Worm (Caenorhabditis elegans): ENCODE results near the gene npax-3.

The npax-3 gene

DNA sequence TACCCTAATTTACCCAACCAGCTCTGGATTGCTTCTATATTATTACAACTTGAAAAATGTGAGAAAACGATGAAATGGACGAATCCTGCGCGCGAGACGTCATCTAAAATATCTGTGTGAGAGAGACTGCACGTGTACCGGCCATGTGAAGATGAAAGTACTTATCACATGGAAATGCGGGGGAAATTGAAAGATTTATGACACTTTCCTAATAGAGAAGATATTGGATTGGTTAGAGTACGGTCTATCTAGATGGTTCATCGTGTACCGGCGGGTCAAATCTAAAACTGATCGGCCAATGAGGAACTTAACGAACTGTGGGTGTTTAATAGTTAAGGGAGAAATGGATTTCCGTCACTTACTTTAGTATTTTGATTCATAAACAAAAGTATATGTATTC, 45.9 kb downstream of the npax-3 start:
- no peak for TF ChIP-seq hmbx-1 (tag; optimal IDR thresholded peaks at IDR 0.05)
- no peak for TF ChIP-seq flt-1 (GFP tag; IDR thresholded peaks at IDR 0.05)
- no peak for TF ChIP-seq F13C5.2 (tag; optimal IDR thresholded peaks at IDR 0.05)
- no peak for TF ChIP-seq tra-4 (tag; optimal IDR thresholded peaks at IDR 0.05)
- no peak for TF ChIP-seq ceh-36 (tag; optimal IDR thresholded peaks at IDR 0.05)
- TF ChIP-seq B0310.2 (tag; optimal IDR thresholded peaks at IDR 0.05) = no peak
- TF ChIP-seq ets-7 (tag; optimal IDR thresholded peaks at IDR 0.05) = no peak
- TF ChIP-seq pes-1 (GFP tag; IDR thresholded peaks at IDR 0.05) = no peak
- no peak for TF ChIP-seq sea-1 (GFP tag; conservative IDR thresholded peaks at IDR 0.05)
- no peak for TF ChIP-seq tbx-11 (GFP tag; IDR thresholded peaks at IDR 0.05)
- no peak for TF ChIP-seq ceh-13 (GFP tag; optimal IDR thresholded peaks at IDR 0.05)
- no peak for TF ChIP-seq ama-1 (optimal IDR thresholded peaks at IDR 0.05)
- TF ChIP-seq scrt-1 (GFP tag; IDR thresholded peaks at IDR 0.05) = no peak
- TF ChIP-seq tbx-37 (GFP tag; conservative IDR thresholded peaks at IDR 0.05) = no peak
- no peak for TF ChIP-seq hmg-4 (GFP tag; optimal IDR thresholded peaks at IDR 0.05)
- TF ChIP-seq aly-1 (tag; optimal IDR thresholded peaks at IDR 0.05) = no peak
- no peak for TF ChIP-seq hnd-1 (tag; optimal IDR thresholded peaks at IDR 0.05)

DNA sequence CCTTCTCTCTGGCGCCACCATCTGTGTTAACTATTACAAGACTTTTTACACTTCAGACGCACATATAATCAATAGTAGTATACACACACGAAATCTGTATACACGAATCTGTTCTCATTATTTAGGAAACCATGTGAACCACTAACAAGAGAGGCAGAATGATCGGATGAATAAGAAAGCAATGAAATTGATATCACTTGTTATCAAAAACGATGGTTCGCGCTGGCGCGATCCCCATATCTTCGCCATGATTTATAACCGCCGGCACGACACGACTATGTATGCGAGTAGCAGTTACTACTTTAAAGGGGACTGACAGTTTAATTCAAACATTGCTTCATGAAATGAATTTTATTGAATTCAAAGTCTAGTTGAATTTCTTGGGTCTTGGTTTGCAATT, 46.6 kb downstream of the npax-3 start:
- TF ChIP-seq ets-7 (tag; optimal IDR thresholded peaks at IDR 0.05) (no peak), tbx-11 (GFP tag; IDR thresholded peaks at IDR 0.05) (no peak), sea-1 (GFP tag; conservative IDR thresholded peaks at IDR 0.05) (no peak), B0310.2 (tag; optimal IDR thresholded peaks at IDR 0.05) (no peak), aly-1 (tag; optimal IDR thresholded peaks at IDR 0.05) (no peak), F13C5.2 (tag; optimal IDR thresholded peaks at IDR 0.05) (no peak), ama-1 (optimal IDR thresholded peaks at IDR 0.05) (no peak), tra-4 (tag; optimal IDR thresholded peaks at IDR 0.05) (no peak), ceh-36 (tag; optimal IDR thresholded peaks at IDR 0.05) (no peak), hnd-1 (tag; optimal IDR thresholded peaks at IDR 0.05) (no peak), tbx-37 (GFP tag; conservative IDR thresholded peaks at IDR 0.05) (no peak), hmbx-1 (tag; optimal IDR thresholded peaks at IDR 0.05) (no peak), pes-1 (GFP tag; IDR thresholded peaks at IDR 0.05) (no peak), ceh-13 (GFP tag; optimal IDR thresholded peaks at IDR 0.05) (no peak)

DNA sequence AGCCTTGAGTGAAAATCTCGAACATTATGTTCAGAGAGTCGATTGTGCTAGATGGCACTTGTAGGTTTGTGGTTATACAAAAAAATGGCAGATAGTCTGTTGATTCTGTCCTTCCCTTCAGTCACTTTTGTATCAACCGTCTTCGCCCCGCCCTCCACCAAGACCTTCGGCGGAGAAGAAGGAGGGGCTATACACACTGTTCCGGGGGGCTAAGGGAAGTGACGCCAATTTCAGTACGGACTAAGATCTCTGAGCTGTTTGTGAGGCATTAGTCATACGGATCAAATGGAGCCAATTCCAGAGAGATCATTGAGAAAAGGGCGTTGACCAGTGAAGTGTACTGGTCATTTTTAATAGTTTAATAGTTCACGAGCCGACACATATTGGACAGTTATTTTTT, 47.4 kb downstream of the npax-3 start, which contains the start of gene swt-3:
Gene swt-3 (minus strand): TSS at position 101 of the 400 bp plus-strand sequence.
- TF ChIP-seq ama-1 (optimal IDR thresholded peaks at IDR 0.05) (no peak), B0310.2 (tag; optimal IDR thresholded peaks at IDR 0.05) (no peak), flt-1 (GFP tag; IDR thresholded peaks at IDR 0.05) (no peak), tbx-37 (GFP tag; conservative IDR thresholded peaks at IDR 0.05) (no peak)

DNA sequence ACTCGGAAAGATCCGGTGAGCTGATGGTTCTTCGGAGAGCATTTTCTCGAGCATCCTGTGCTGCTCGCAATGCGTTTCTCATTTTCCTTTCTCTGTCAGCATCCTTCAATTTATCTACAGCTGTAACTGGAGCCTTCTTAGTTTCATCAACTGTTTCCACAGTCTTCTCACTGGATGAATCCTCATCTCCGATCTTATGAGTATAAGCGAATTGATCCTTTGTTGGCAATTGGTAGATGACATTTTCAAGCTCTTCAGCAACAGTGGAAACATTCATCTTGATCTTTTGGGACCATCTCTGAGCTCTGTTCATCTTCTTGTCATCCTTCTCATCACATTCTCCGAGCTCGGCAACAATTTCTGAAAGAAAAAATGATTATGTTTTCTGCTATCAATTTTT, 48.6 kb downstream of the npax-3 start:
- TF ChIP-seq aly-1 (tag; optimal IDR thresholded peaks at IDR 0.05) (no peak), hmbx-1 (tag; optimal IDR thresholded peaks at IDR 0.05) (no peak), hmg-4 (GFP tag; optimal IDR thresholded peaks at IDR 0.05) (no peak), flt-1 (GFP tag; IDR thresholded peaks at IDR 0.05) (no peak), ceh-36 (tag; optimal IDR thresholded peaks at IDR 0.05) (no peak), ets-7 (tag; optimal IDR thresholded peaks at IDR 0.05) (no peak), sea-1 (GFP tag; conservative IDR thresholded peaks at IDR 0.05) (no peak), B0310.2 (tag; optimal IDR thresholded peaks at IDR 0.05) (no peak), hnd-1 (tag; optimal IDR thresholded peaks at IDR 0.05) (no peak), tra-4 (tag; optimal IDR thresholded peaks at IDR 0.05) (no peak), tbx-37 (GFP tag; conservative IDR thresholded peaks at IDR 0.05) (no peak), ceh-13 (GFP tag; optimal IDR thresholded peaks at IDR 0.05) (no peak), ama-1 (optimal IDR thresholded peaks at IDR 0.05) (no peak), scrt-1 (GFP tag; IDR thresholded peaks at IDR 0.05) (no peak), pes-1 (GFP tag; IDR thresholded peaks at IDR 0.05) (no peak)

DNA sequence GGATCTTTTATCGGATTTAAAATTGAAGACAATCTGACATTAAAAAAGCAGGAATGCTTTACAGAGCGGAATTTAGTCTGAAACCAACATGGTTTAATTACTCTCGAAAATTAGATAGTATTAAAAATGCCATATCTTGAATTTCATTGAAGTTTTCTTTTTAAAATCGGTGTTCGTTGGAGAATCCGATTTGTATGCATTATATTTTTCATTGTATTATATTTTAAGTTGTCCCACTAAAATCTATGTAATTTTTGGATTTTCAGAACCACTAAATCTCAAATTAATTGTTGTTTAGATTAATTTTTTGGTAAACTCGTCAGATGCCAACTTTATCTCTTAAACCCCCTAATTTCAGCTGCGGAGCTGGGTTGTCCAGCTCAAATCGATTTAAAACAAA, 49.4 kb downstream of the npax-3 start:
- TF ChIP-seq B0310.2 (tag; optimal IDR thresholded peaks at IDR 0.05) (no peak), tra-4 (tag; optimal IDR thresholded peaks at IDR 0.05) (no peak), scrt-1 (GFP tag; IDR thresholded peaks at IDR 0.05) (no peak), ets-7 (tag; optimal IDR thresholded peaks at IDR 0.05) (no peak)

DNA sequence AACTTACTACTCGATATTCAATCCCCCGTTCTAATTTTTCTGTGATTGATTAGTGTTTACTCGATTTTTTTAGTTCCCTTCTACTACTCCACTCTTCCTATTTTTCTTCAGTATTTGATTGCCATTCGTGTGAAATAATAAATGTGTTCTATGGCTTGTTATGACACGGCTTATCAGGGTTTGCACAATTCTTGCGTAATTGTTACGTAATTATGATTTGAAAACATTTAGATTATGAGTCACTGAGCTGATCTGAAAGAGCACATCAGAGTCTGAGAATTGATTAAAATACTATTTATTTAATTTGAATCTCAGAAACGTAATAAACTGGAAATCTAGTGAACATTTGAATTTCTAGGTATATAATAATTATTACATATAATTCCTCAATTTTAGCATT, 50.3 kb downstream of the npax-3 start:
- TF ChIP-seq B0310.2 (tag; optimal IDR thresholded peaks at IDR 0.05) (no peak), aly-1 (tag; optimal IDR thresholded peaks at IDR 0.05) (no peak), hmg-4 (GFP tag; optimal IDR thresholded peaks at IDR 0.05) (no peak), ets-7 (tag; optimal IDR thresholded peaks at IDR 0.05) (no peak), hnd-1 (tag; optimal IDR thresholded peaks at IDR 0.05) (no peak), tbx-37 (GFP tag; conservative IDR thresholded peaks at IDR 0.05) (no peak), F13C5.2 (tag; optimal IDR thresholded peaks at IDR 0.05) (no peak), hmbx-1 (tag; optimal IDR thresholded peaks at IDR 0.05) (no peak), ama-1 (optimal IDR thresholded peaks at IDR 0.05) (no peak), ceh-13 (GFP tag; optimal IDR thresholded peaks at IDR 0.05) (no peak), pes-1 (GFP tag; IDR thresholded peaks at IDR 0.05) (no peak), sea-1 (GFP tag; conservative IDR thresholded peaks at IDR 0.05) (no peak), scrt-1 (GFP tag; IDR thresholded peaks at IDR 0.05) (no peak)

DNA sequence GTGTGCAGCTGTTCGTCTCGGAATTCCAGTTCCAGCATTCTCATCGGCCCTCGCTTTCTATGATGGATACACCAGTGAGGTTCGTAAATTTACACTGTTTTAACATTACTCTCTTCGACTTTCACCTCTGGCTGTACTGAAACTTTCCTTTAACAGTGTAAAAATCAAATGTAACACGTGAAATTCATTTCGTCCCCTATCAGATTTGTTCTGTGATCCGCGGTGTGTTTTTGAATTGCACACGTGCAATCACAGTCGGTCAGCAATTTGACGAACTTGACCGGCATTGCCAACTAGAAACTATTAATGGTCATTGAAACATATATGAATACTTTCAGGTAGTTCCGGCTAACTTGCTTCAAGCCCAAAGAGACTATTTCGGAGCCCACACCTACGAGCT, 50.9 kb downstream of the npax-3 start:
- TF ChIP-seq tbx-11 (GFP tag; IDR thresholded peaks at IDR 0.05) (no peak), F13C5.2 (tag; optimal IDR thresholded peaks at IDR 0.05) (no peak), scrt-1 (GFP tag; IDR thresholded peaks at IDR 0.05) (no peak), ceh-13 (GFP tag; optimal IDR thresholded peaks at IDR 0.05) (no peak), flt-1 (GFP tag; IDR thresholded peaks at IDR 0.05) (no peak), hmg-4 (GFP tag; optimal IDR thresholded peaks at IDR 0.05) (no peak), ama-1 (optimal IDR thresholded peaks at IDR 0.05) (no peak), sea-1 (GFP tag; conservative IDR thresholded peaks at IDR 0.05) (no peak), B0310.2 (tag; optimal IDR thresholded peaks at IDR 0.05) (no peak), aly-1 (tag; optimal IDR thresholded peaks at IDR 0.05) (no peak), ets-7 (tag; optimal IDR thresholded peaks at IDR 0.05) (no peak), pes-1 (GFP tag; IDR thresholded peaks at IDR 0.05) (no peak), tbx-37 (GFP tag; conservative IDR thresholded peaks at IDR 0.05) (no peak), tra-4 (tag; optimal IDR thresholded peaks at IDR 0.05) (no peak), ceh-36 (tag; optimal IDR thresholded peaks at IDR 0.05) (no peak), hmbx-1 (tag; optimal IDR thresholded peaks at IDR 0.05) (no peak)
